Fruit fly (Drosophila melanogaster) whole organism, embryonic: ENCODE results near the gene RpS12.

Experiments
- Abd-B ChIP-seq: fragments of 200-800 bp; sonication (Bioruptor generic); optimal IDR thresholded peaks from 2 replicates; lab custom pipeline; 2018; ENCODE audit warnings: missing biosample characterization, mild to moderate bottlenecking, missing genetic modification characterization, moderate library complexity
- Adf1 ChIP-seq: fragments of 200-800 bp; sonication (Bioruptor generic); IDR thresholded peaks from 2 replicates; pipeline ENCODE4 v1.3.6; 2022; ENCODE audit warnings: missing biosample characterization, missing genetic modification characterization
- Atf-2 ChIP-seq: fragments of 200-800 bp; sonication (Bioruptor generic); optimal IDR thresholded peaks from 2 replicates; lab custom pipeline; 2016; ENCODE audit warnings: missing biosample characterization, missing genetic modification characterization
- Atf3 ChIP-seq: fragments of 200-800 bp; sonication (Bioruptor generic); optimal IDR thresholded peaks from 3 replicates; lab custom pipeline; 2016; ENCODE audit warnings: missing biosample characterization, missing genetic modification characterization
- B-H1 ChIP-seq: fragments of 200-800 bp; sonication (Bioruptor generic); IDR thresholded peaks from 3 replicates; pipeline ENCODE4 v1.3.6; 2022; ENCODE audit warnings: missing biosample characterization, missing genetic modification characterization
- CG10431 ChIP-seq: fragments of 200-800 bp; sonication (Bioruptor generic); optimal IDR thresholded peaks from 3 replicates; lab custom pipeline; 2018; ENCODE audit warnings: missing biosample characterization, mild to moderate bottlenecking, missing genetic modification characterization
- CG15011 ChIP-seq: fragments of 200-800 bp; sonication (Bioruptor generic); optimal IDR thresholded peaks from 3 replicates; lab custom pipeline; 2018; ENCODE audit warnings: missing biosample characterization, mild to moderate bottlenecking, missing genetic modification characterization
- CG17186 ChIP-seq: fragments of 200-800 bp; sonication (Bioruptor generic); optimal IDR thresholded peaks from 3 replicates; lab custom pipeline; 2017; ENCODE audit warnings: missing biosample characterization, missing genetic modification reagents, missing genetic modification characterization
- CG17385 ChIP-seq: fragments of 200-800 bp; sonication (Bioruptor generic); optimal IDR thresholded peaks from 3 replicates; lab custom pipeline; 2018; ENCODE audit warnings: missing biosample characterization, mild to moderate bottlenecking, missing genetic modification characterization
- CG2116 ChIP-seq: fragments of 200-800 bp; sonication (Bioruptor generic); optimal IDR thresholded peaks from 3 replicates; lab custom pipeline; 2018; ENCODE audit warnings: missing biosample characterization, mild to moderate bottlenecking, missing genetic modification characterization
- CG2199 ChIP-seq: fragments of 200-800 bp; sonication (Bioruptor generic); IDR thresholded peaks from 3 replicates; pipeline ENCODE4 v1.3.6; 2022; ENCODE audit warnings: missing biosample characterization, missing genetic modification characterization
- CG2712 ChIP-seq: fragments of 200-800 bp; optimal IDR thresholded peaks from 3 replicates; lab custom pipeline; 2019; ENCODE audit warnings: missing biosample characterization, mild to moderate bottlenecking, missing genetic modification characterization, moderate library complexity
- CG30020 ChIP-seq: fragments of 200-800 bp; optimal IDR thresholded peaks from 2 replicates; lab custom pipeline; 2019; ENCODE audit warnings: missing biosample characterization, mild to moderate bottlenecking, missing genetic modification characterization, moderate library complexity
- CG31224 ChIP-seq: fragments of 200-800 bp; sonication (Bioruptor generic); IDR thresholded peaks from 2 replicates; pipeline ENCODE4 v1.3.6; 2022; ENCODE audit warnings: missing biosample characterization, missing genetic modification characterization
- CG33557 ChIP-seq: fragments of 200-800 bp; sonication (Bioruptor generic); optimal IDR thresholded peaks from 2 replicates; lab custom pipeline; 2019; ENCODE audit warnings: missing biosample characterization, mild to moderate bottlenecking, missing genetic modification characterization, moderate library complexity
- CG3847 ChIP-seq: fragments of 200-800 bp; sonication (Bioruptor generic); IDR thresholded peaks from 2 replicates; pipeline ENCODE4 v1.3.6; 2022; ENCODE audit warnings: missing biosample characterization, missing genetic modification characterization
- CG3995 ChIP-seq: fragments of 200-800 bp; sonication (Bioruptor generic); optimal IDR thresholded peaks from 3 replicates; lab custom pipeline; 2016; ENCODE audit warnings: missing biosample characterization, missing genetic modification characterization
- CG42726 ChIP-seq: fragments of 200-800 bp; sonication (Bioruptor generic); IDR thresholded peaks from 2 replicates; pipeline ENCODE4 v1.3.6; 2022; ENCODE audit warnings: missing biosample characterization, missing genetic modification characterization; ENCODE audit not compliant: partially characterized antibody
- CG4707 ChIP-seq: fragments of 200-800 bp; sonication (Bioruptor generic); optimal IDR thresholded peaks from 2 replicates; lab custom pipeline; 2018; ENCODE audit warnings: missing biosample characterization, mild to moderate bottlenecking, missing genetic modification characterization, moderate library complexity
- CG6854 ChIP-seq: fragments of 200-800 bp; sonication (Bioruptor generic); optimal IDR thresholded peaks from 3 replicates; lab custom pipeline; 2017; ENCODE audit warnings: missing biosample characterization, mild to moderate bottlenecking, missing genetic modification characterization
- CG8281 ChIP-seq: fragments of 200-800 bp; sonication (Bioruptor generic); optimal IDR thresholded peaks from 2 replicates; lab custom pipeline; 2018; ENCODE audit warnings: missing biosample characterization, mild to moderate bottlenecking, missing genetic modification characterization, moderate library complexity
- CG9797 ChIP-seq: fragments of 200-800 bp; sonication (Bioruptor generic); optimal IDR thresholded peaks from 3 replicates; lab custom pipeline; 2018; ENCODE audit warnings: missing biosample characterization, mild to moderate bottlenecking, missing genetic modification characterization
- Dfd ChIP-seq, 2 experiments: fragments of >200 bp; optimal IDR thresholded peaks; 2 replicates each; lab custom pipeline; 2017; ENCODE audit warnings: missing biosample characterization in 2 of 2, missing genetic modification characterization in 2 of 2
- Dp ChIP-seq: fragments of 200-800 bp; sonication (Bioruptor generic); optimal IDR thresholded peaks from 2 replicates; lab custom pipeline; 2018; ENCODE audit warnings: missing biosample characterization, mild to moderate bottlenecking, missing genetic modification characterization, moderate library complexity
- Ets65A ChIP-seq: fragments of 200-800 bp; sonication (Bioruptor generic); peaks from one replicate; lab custom pipeline; 2016; ENCODE audit warnings: missing biosample characterization, missing genetic modification characterization
- H2.0 ChIP-seq: fragments of 200-800 bp; sonication (Bioruptor generic); IDR thresholded peaks from 2 replicates; pipeline ENCODE4 v1.3.6; 2022; ENCODE audit warnings: missing biosample characterization, missing genetic modification characterization
- Hey ChIP-seq: fragments of 200-800 bp; sonication (Bioruptor generic); optimal IDR thresholded peaks from 3 replicates; lab custom pipeline; 2018; ENCODE audit warnings: missing biosample characterization, mild to moderate bottlenecking, missing genetic modification characterization
- Hr78 ChIP-seq, 2 experiments: fragments of 200-800 bp in 1 of 2; fragments of >200 bp in 1 of 2; sonication (Bioruptor generic) in 1 of 2; optimal IDR thresholded peaks; 2 replicates each; lab custom pipeline; 2017 to 2019; ENCODE audit warnings: missing biosample characterization in 2 of 2, missing genetic modification characterization in 2 of 2, mild to moderate bottlenecking in 1 of 2, moderate library complexity in 1 of 2
- NK7.1 ChIP-seq: fragments of 200-800 bp; sonication (Bioruptor generic); optimal IDR thresholded peaks from 3 replicates; lab custom pipeline; 2016; ENCODE audit warnings: missing biosample characterization, missing genetic modification characterization
- Six4 ChIP-seq: fragments of 200-800 bp; sonication (Bioruptor generic); optimal IDR thresholded peaks from 2 replicates; lab custom pipeline; 2016; ENCODE audit warnings: missing biosample characterization, missing genetic modification characterization
- Vsx1 ChIP-seq: fragments of 200-800 bp; sonication (Bioruptor generic); optimal IDR thresholded peaks from 2 replicates; lab custom pipeline; 2017; ENCODE audit warnings: missing biosample characterization, mild to moderate bottlenecking, missing genetic modification characterization, missing genetic modification reagents
- amos ChIP-seq: fragments of 200-800 bp; sonication (Bioruptor generic); IDR thresholded peaks from 2 replicates; pipeline ENCODE4 v1.3.6; 2022; ENCODE audit warnings: missing biosample characterization, missing genetic modification characterization; ENCODE audit not compliant: partially characterized antibody
- aop ChIP-seq: fragments of 200-800 bp; sonication (Bioruptor generic); IDR thresholded peaks from 2 replicates; pipeline ENCODE4 v1.3.6; 2022; ENCODE audit warnings: missing biosample characterization, missing genetic modification characterization
- dati ChIP-seq: fragments of 200-800 bp; sonication (Bioruptor generic); IDR thresholded peaks from 2 replicates; pipeline ENCODE4 v1.3.6; 2022; ENCODE audit warnings: missing biosample characterization, missing genetic modification characterization
- dimm ChIP-seq: fragments of 200-800 bp; sonication (Bioruptor generic); IDR thresholded peaks from 2 replicates; pipeline ENCODE4 v1.3.6; 2022; ENCODE audit warnings: missing biosample characterization, missing genetic modification characterization
- grn ChIP-seq: fragments of 200-800 bp; sonication (Bioruptor generic); optimal IDR thresholded peaks from 3 replicates; lab custom pipeline; 2017; ENCODE audit warnings: missing biosample characterization, missing genetic modification characterization
- inv ChIP-seq: fragments of 200-800 bp; sonication (Bioruptor generic); IDR thresholded peaks from 2 replicates; pipeline ENCODE4 v1.3.6; 2022; ENCODE audit warnings: missing biosample characterization, missing genetic modification characterization; ENCODE audit not compliant: partially characterized antibody
- nom ChIP-seq: fragments of 200-800 bp; sonication (Bioruptor generic); optimal IDR thresholded peaks from 2 replicates; lab custom pipeline; 2017; ENCODE audit warnings: missing biosample characterization, missing genetic modification characterization, mild to moderate bottlenecking, moderate library complexity, missing genetic modification reagents
- org-1 ChIP-seq: fragments of 200-800 bp; sonication (Bioruptor generic); optimal IDR thresholded peaks from 2 replicates; lab custom pipeline; 2017; ENCODE audit warnings: missing biosample characterization, missing genetic modification characterization
- otp ChIP-seq: fragments of 200-800 bp; sonication (Bioruptor generic); IDR thresholded peaks from 3 replicates; pipeline ENCODE4, ENCODE4 v1.3.6; 2022; ENCODE audit warnings: missing biosample characterization, missing genetic modification characterization
- pros ChIP-seq: fragments of 200-800 bp; sonication (Bioruptor generic); optimal IDR thresholded peaks from 3 replicates; lab custom pipeline; 2019; ENCODE audit warnings: missing biosample characterization, mild to moderate bottlenecking, missing genetic modification characterization, moderate library complexity
- psq ChIP-seq: fragments of 200-800 bp; sonication (Bioruptor generic); optimal IDR thresholded peaks from 2 replicates; lab custom pipeline; 2017; ENCODE audit warnings: missing biosample characterization, missing genetic modification characterization
- pzg ChIP-seq: fragments of 200-800 bp; sonication (Bioruptor generic); optimal IDR thresholded peaks from 3 replicates; lab custom pipeline; 2018; ENCODE audit warnings: missing biosample characterization, mild to moderate bottlenecking, missing genetic modification characterization, moderate library complexity
- ranshi ChIP-seq: fragments of 200-800 bp; sonication (Bioruptor generic); IDR thresholded peaks from 2 replicates; pipeline ENCODE4 v1.3.6; 2022; ENCODE audit warnings: missing biosample characterization, missing genetic modification characterization
- schlank ChIP-seq: fragments of 200-800 bp; sonication (Bioruptor generic); optimal IDR thresholded peaks from 2 replicates; lab custom pipeline; 2018; ENCODE audit warnings: missing biosample characterization, mild to moderate bottlenecking, missing genetic modification characterization
- tio ChIP-seq: fragments of 200-800 bp; sonication (Bioruptor generic); optimal IDR thresholded peaks from 2 replicates; lab custom pipeline; 2017; ENCODE audit warnings: missing biosample characterization, missing genetic modification characterization, inconsistent platforms
- tll ChIP-seq, 2 experiments: fragments of 200-800 bp in 1 of 2; fragments of >200 bp in 1 of 2; sonication (Bioruptor generic) in 1 of 2; optimal IDR thresholded peaks; 2 replicates each; lab custom pipeline; 2017 to 2019; ENCODE audit warnings: missing biosample characterization in 2 of 2, missing genetic modification characterization in 2 of 2, mild to moderate bottlenecking in 1 of 2, moderate library complexity in 1 of 2
- trem ChIP-seq: fragments of 200-800 bp; optimal IDR thresholded peaks from 3 replicates; lab custom pipeline; 2019; ENCODE audit warnings: missing biosample characterization, mild to moderate bottlenecking, missing genetic modification characterization, moderate library complexity
- tup ChIP-seq: fragments of 200-800 bp; sonication (Bioruptor generic); optimal IDR thresholded peaks from 2 replicates; lab custom pipeline; 2016; ENCODE audit warnings: missing biosample characterization, mild to moderate bottlenecking, missing genetic modification characterization, moderate library complexity
- usp ChIP-seq: fragments of >200 bp; optimal IDR thresholded peaks from 2 replicates; lab custom pipeline; 2017; ENCODE audit warnings: missing biosample characterization, missing genetic modification characterization
- wor ChIP-seq: fragments of 200-800 bp; sonication (Bioruptor generic); IDR thresholded peaks from 2 replicates; pipeline ENCODE4 v1.3.6; 2022; ENCODE audit warnings: missing biosample characterization, missing genetic modification characterization
- zen ChIP-seq: fragments of 200-800 bp; sonication (Bioruptor generic); optimal IDR thresholded peaks from 3 replicates; lab custom pipeline; 2018; ENCODE audit warnings: missing biosample characterization, mild to moderate bottlenecking, missing genetic modification characterization, moderate library complexity

The RpS12 gene

dm6 chr3L:13006490-13006889 lies 16.7 kb upstream of the RpS12 start, which contains the start of gene CG11263 (continued):
- TF ChIP-seq Six4 (peak; percentile 6), NK7.1 (no peak), schlank (tag; lab: Kevin White, UChicago) (no peak), grn (GFP tag; lab: Kevin White, UChicago) (no peak), dimm (GFP tag; lab: Robert Waterston, UW) (no peak), CG8281 (tag; lab: Kevin White, UChicago) (no peak), Adf1 (GFP tag; lab: Robert Waterston, UW) (no peak), CG33557 (GFP tag; lab: Kevin White, UChicago) (no peak), wor (GFP tag; lab: Robert Waterston, UW) (no peak), org-1 (GFP tag; lab: Kevin White, UChicago) (no peak), CG31224 (GFP tag; lab: Robert Waterston, UW) (peak; percentile 15; the same call in 1 of the 2 replicates), otp (no peak), Vsx1 (GFP tag; lab: Kevin White, UChicago) (no peak), Hey (tag; lab: Kevin White, UChicago) (no peak), pros (GFP tag; lab: Kevin White, UChicago) (no peak), CG9797 (GFP tag; lab: Kevin White, UChicago) (no peak), usp (no peak), nom (no peak), CG17385 (GFP tag; lab: Kevin White, UChicago) (no peak), tup (GFP tag; lab: Kevin White, UChicago) (no peak), CG10431 (no peak), CG2199 (peak; percentile 48; the same call in 1 of the 3 replicates), Dfd (GFP tag; optimal IDR thresholded peaks at IDR 0.05; lab: Kevin White, UChicago) (no peak), Atf-2 (no peak), Abd-B (GFP tag; lab: Kevin White, UChicago) (peak; percentile 44), inv (peak; percentile 74), CG42726 (GFP tag; lab: Robert Waterston, UW) (peak; percentile 65; the same call in 1 of the 2 replicates), CG3847 (peak; percentile 42), tio (GFP tag; lab: Kevin White, UChicago) (peak; percentile 21), CG6854 (GFP tag; lab: Kevin White, UChicago) (no peak), pzg (peak; percentile 84), H2.0 (peak; percentile 36; the same call in 1 of the 2 replicates), CG30020 (tag; lab: Kevin White, UChicago) (no peak), tll (GFP tag; optimal IDR thresholded peaks at IDR 0.05; lab: Kevin White, UChicago) (no peak), CG15011 (GFP tag; lab: Kevin White, UChicago) (no peak), aop (GFP tag; lab: Robert Waterston, UW) (no peak)

- TF ChIP-seq inv (peak; percentile 54; the same call in 1 of the 2 replicates), CG2712 (tag; lab: Kevin White, UChicago) (peak; percentile 47), psq (GFP tag; lab: Kevin White, UChicago) (no peak), amos (GFP tag; lab: Robert Waterston, UW) (peak; percentile 71), CG17186 (GFP tag; lab: Kevin White, UChicago) (no peak), CG3995 (GFP tag; lab: Kevin White, UChicago) (peak; percentile 69), CG2199 (no peak), dati (GFP tag; lab: Robert Waterston, UW) (no peak), Hr78 (GFP tag; optimal IDR thresholded peaks at IDR 0.05; lab: Kevin White, UChicago) (no peak), CG2116 (GFP tag; lab: Kevin White, UChicago) (peak; percentile 46), Atf3 (no peak), CG4707 (GFP tag; lab: Kevin White, UChicago) (no peak), B-H1 (GFP tag; lab: Robert Waterston, UW) (no peak), zen (tag; lab: Kevin White, UChicago) (peak; percentile 67), trem (tag; lab: Kevin White, UChicago) (peak; percentile 52), Dp (GFP tag; lab: Kevin White, UChicago) (peak; percentile 20), ranshi (GFP tag; lab: Robert Waterston, UW) (peak; percentile 7; the same call in 1 of the 2 replicates), Ets65A (GFP tag; lab: Kevin White, UChicago) (no peak)
These were observed 15.1 kb upstream of the RpS12 start for dm6 chr3L:13007946-13008462.
